Fruit fly (Drosophila melanogaster) whole organism, embryonic: ENCODE measurements around the gene drongo.
A peak's percentile ranks its signal among the peaks of the same experiment; 100 is the strongest.

Experiments used
- ATbp ChIP-seq: fragments of 200-800 bp; sonication (Bioruptor generic); optimal IDR thresholded peaks from 2 replicates; lab custom pipeline; 2017; ENCODE audit warnings: missing biosample characterization, mild to moderate bottlenecking, missing genetic modification characterization, missing genetic modification reagents
- Aef1 ChIP-seq: fragments of 200-800 bp; sonication (Bioruptor generic); IDR thresholded peaks from 3 replicates; pipeline ENCODE4 v1.3.6; 2022; ENCODE audit warnings: missing biosample characterization, missing genetic modification characterization
- Awh ChIP-seq: fragments of 200-800 bp; sonication (Bioruptor generic); IDR thresholded peaks from 2 replicates; pipeline ENCODE4, ENCODE4 v1.3.6; 2022; ENCODE audit warnings: missing biosample characterization, missing genetic modification characterization
- CG11696 ChIP-seq: fragments of 200-800 bp; sonication (Bioruptor generic); IDR thresholded peaks from 2 replicates; pipeline ENCODE4 v1.3.6; 2022; ENCODE audit warnings: missing biosample characterization, missing genetic modification characterization
- CG12299 ChIP-seq: fragments of 200-800 bp; sonication (Bioruptor generic); optimal IDR thresholded peaks from 2 replicates; lab custom pipeline; 2018; ENCODE audit warnings: missing biosample characterization, mild to moderate bottlenecking, missing genetic modification characterization
- CG13123 ChIP-seq: fragments of 200-800 bp; sonication (Bioruptor generic); optimal IDR thresholded peaks from 2 replicates; lab custom pipeline; 2016; ENCODE audit warnings: missing biosample characterization, missing genetic modification characterization
- CG13624 ChIP-seq: fragments of 200-800 bp; sonication (Bioruptor generic); optimal IDR thresholded peaks from 2 replicates; lab custom pipeline; 2016; ENCODE audit warnings: missing biosample characterization, missing genetic modification characterization
- CG15269 ChIP-seq: fragments of 200-800 bp; sonication (Bioruptor generic); optimal IDR thresholded peaks from 2 replicates; lab custom pipeline; 2018; ENCODE audit warnings: missing biosample characterization, mild to moderate bottlenecking, missing genetic modification characterization, moderate library complexity
- CG31365 ChIP-seq: fragments of 200-800 bp; sonication (Bioruptor generic); optimal IDR thresholded peaks from 2 replicates; lab custom pipeline; 2018; ENCODE audit warnings: missing biosample characterization, mild to moderate bottlenecking, missing genetic modification characterization
- CG32772 ChIP-seq: fragments of 200-800 bp; sonication (Bioruptor generic); IDR thresholded peaks from 2 replicates; pipeline ENCODE4 v1.3.6; 2022; ENCODE audit warnings: missing biosample characterization, missing genetic modification characterization
- CG34224 ChIP-seq: fragments of 200-800 bp; sonication (Bioruptor generic); IDR thresholded peaks from 3 replicates; pipeline ENCODE4 v1.3.6; 2022; ENCODE audit warnings: missing biosample characterization, missing genetic modification characterization; ENCODE audit not compliant: partially characterized antibody
- CG34376 ChIP-seq: fragments of 200-800 bp; sonication (Bioruptor generic); optimal IDR thresholded peaks from 2 replicates; lab custom pipeline; 2018; ENCODE audit warnings: missing biosample characterization, mild to moderate bottlenecking, missing genetic modification characterization
- CG3838 ChIP-seq: fragments of 200-800 bp; sonication (Bioruptor generic); optimal IDR thresholded peaks from 3 replicates; lab custom pipeline; 2016; ENCODE audit warnings: missing biosample characterization, missing genetic modification characterization
- CG6765 ChIP-seq: fragments of 200-800 bp; sonication (Bioruptor generic); optimal IDR thresholded peaks from 3 replicates; lab custom pipeline; 2017; ENCODE audit warnings: missing biosample characterization, mild to moderate bottlenecking, missing genetic modification characterization
- CG7271 ChIP-seq: fragments of 200-800 bp; sonication (Bioruptor generic); optimal IDR thresholded peaks from 2 replicates; lab custom pipeline; 2018; ENCODE audit warnings: missing biosample characterization, mild to moderate bottlenecking, missing genetic modification characterization, moderate library complexity
- CG7745 ChIP-seq: fragments of 200-800 bp; sonication (Bioruptor generic); optimal IDR thresholded peaks from 2 replicates; lab custom pipeline; 2018; ENCODE audit warnings: missing biosample characterization, mild to moderate bottlenecking, missing genetic modification characterization, moderate library complexity
- CG7839 ChIP-seq: fragments of 200-800 bp; sonication (Bioruptor generic); optimal IDR thresholded peaks from 3 replicates; lab custom pipeline; 2018; ENCODE audit warnings: missing biosample characterization, mild to moderate bottlenecking, missing genetic modification characterization, moderate library complexity
- CrebB ChIP-seq: fragments of 200-800 bp; sonication (Bioruptor generic); optimal IDR thresholded peaks from 3 replicates; lab custom pipeline; 2018; ENCODE audit warnings: missing biosample characterization, mild to moderate bottlenecking, missing genetic modification characterization
- Elba2 ChIP-seq: fragments of 200-800 bp; sonication (Bioruptor generic); optimal IDR thresholded peaks from 3 replicates; lab custom pipeline; 2016; ENCODE audit warnings: missing biosample characterization, missing genetic modification characterization
- Ets65A ChIP-seq: fragments of 200-800 bp; sonication (Bioruptor generic); peaks from one replicate; lab custom pipeline; 2016; ENCODE audit warnings: missing biosample characterization, missing genetic modification characterization
- Fer1 ChIP-seq: fragments of 200-800 bp; sonication (Bioruptor generic); optimal IDR thresholded peaks from 2 replicates; lab custom pipeline; 2017; ENCODE audit warnings: missing biosample characterization, mild to moderate bottlenecking, missing genetic modification characterization
- MTF-1 ChIP-seq: fragments of 200-800 bp; sonication (Bioruptor generic); optimal IDR thresholded peaks from 2 replicates; lab custom pipeline; 2018; ENCODE audit warnings: missing biosample characterization, mild to moderate bottlenecking, missing genetic modification characterization, borderline replicate concordance
- Oaz ChIP-seq: fragments of 200-800 bp; sonication (Bioruptor generic); IDR thresholded peaks from 2 replicates; pipeline ENCODE4 v1.3.6; 2022; ENCODE audit warnings: missing biosample characterization, missing genetic modification characterization
- Oli ChIP-seq: fragments of 200-800 bp; sonication (Bioruptor generic); optimal IDR thresholded peaks from 2 replicates; lab custom pipeline; 2018; ENCODE audit warnings: missing biosample characterization, mild to moderate bottlenecking, missing genetic modification characterization, moderate library complexity
- Opbp ChIP-seq: fragments of 200-800 bp; sonication (Bioruptor generic); IDR thresholded peaks from 3 replicates; pipeline ENCODE4 v1.3.6; 2022; ENCODE audit warnings: missing biosample characterization, missing genetic modification characterization; ENCODE audit not compliant: partially characterized antibody
- Taf1 ChIP-seq: fragments of 200-800 bp; sonication (Bioruptor generic); IDR thresholded peaks from 2 replicates; pipeline ENCODE4 v1.3.6; 2022; ENCODE audit warnings: missing biosample characterization, missing genetic modification characterization
- amos ChIP-seq: fragments of 200-800 bp; sonication (Bioruptor generic); IDR thresholded peaks from 2 replicates; pipeline ENCODE4 v1.3.6; 2022; ENCODE audit warnings: missing biosample characterization, missing genetic modification characterization; ENCODE audit not compliant: partially characterized antibody
- ap ChIP-seq: fragments of 200-800 bp; sonication (Bioruptor generic); IDR thresholded peaks from 2 replicates; pipeline ENCODE4 v1.3.6; 2022; ENCODE audit warnings: missing biosample characterization, missing genetic modification characterization
- ato ChIP-seq: fragments of 200-800 bp; sonication (Bioruptor generic); IDR thresholded peaks from 2 replicates; pipeline ENCODE4 v1.3.6; 2022; ENCODE audit warnings: missing biosample characterization, missing genetic modification characterization; ENCODE audit not compliant: partially characterized antibody
- bsh ChIP-seq, 2 experiments: fragments of 200-800 bp; sonication (Bioruptor generic); optimal IDR thresholded peaks; 2 replicates each; lab custom pipeline; 2017 to 2018; ENCODE audit warnings: mild to moderate bottlenecking in 2 of 2, missing biosample characterization in 2 of 2, missing genetic modification characterization in 2 of 2, moderate library complexity in 1 of 2
- caup ChIP-seq: fragments of 200-800 bp; sonication (Bioruptor generic); optimal IDR thresholded peaks from 3 replicates; lab custom pipeline; 2017; ENCODE audit warnings: missing biosample characterization, mild to moderate bottlenecking, missing genetic modification characterization, moderate library complexity; ENCODE audit not compliant: severe bottlenecking
- chinmo ChIP-seq: fragments of 200-800 bp; sonication (Bioruptor generic); IDR thresholded peaks from 4 replicates; pipeline ENCODE4 v1.3.6; 2022; ENCODE audit warnings: missing biosample characterization, missing genetic modification characterization; ENCODE audit not compliant: partially characterized antibody
- dmrt99B ChIP-seq: fragments of 200-800 bp; sonication (Bioruptor generic); optimal IDR thresholded peaks from 2 replicates; lab custom pipeline; 2018; ENCODE audit warnings: missing biosample characterization, mild to moderate bottlenecking, missing genetic modification characterization, moderate library complexity
- dysf ChIP-seq: fragments of 200-800 bp; sonication (Bioruptor generic); IDR thresholded peaks from 3 replicates; pipeline ENCODE4 v1.3.6; 2022; ENCODE audit warnings: missing biosample characterization, missing genetic modification characterization
- gce ChIP-seq: fragments of 200-800 bp; sonication (Bioruptor generic); IDR thresholded peaks from 3 replicates; pipeline ENCODE4 v1.3.6; 2022; ENCODE audit warnings: missing biosample characterization, missing genetic modification characterization
- gfzf ChIP-seq: fragments of 200-800 bp; sonication (Bioruptor generic); optimal IDR thresholded peaks from 2 replicates; lab custom pipeline; 2016; ENCODE audit warnings: missing biosample characterization, mild to moderate bottlenecking, missing genetic modification characterization, moderate library complexity
- gsb-n ChIP-seq: fragments of 200-800 bp; sonication (Bioruptor generic); optimal IDR thresholded peaks from 3 replicates; lab custom pipeline; 2018; ENCODE audit warnings: missing biosample characterization, mild to moderate bottlenecking, missing genetic modification characterization
- luna ChIP-seq: fragments of 200-800 bp; sonication (Bioruptor generic); optimal IDR thresholded peaks from 2 replicates; lab custom pipeline; 2016; ENCODE audit warnings: missing biosample characterization, missing genetic modification characterization
- nerfin-2 ChIP-seq: fragments of 200-800 bp; sonication (Bioruptor generic); IDR thresholded peaks from 2 replicates; pipeline ENCODE4 v1.3.6; 2022; ENCODE audit warnings: missing biosample characterization, missing genetic modification characterization; ENCODE audit not compliant: partially characterized antibody
- odd ChIP-seq: fragments of 200-800 bp; sonication (Bioruptor generic); optimal IDR thresholded peaks from 2 replicates; lab custom pipeline; 2017; ENCODE audit warnings: missing biosample characterization, mild to moderate bottlenecking, missing genetic modification characterization
- pb ChIP-seq: fragments of 200-800 bp; sonication (Bioruptor generic); optimal IDR thresholded peaks from 3 replicates; lab custom pipeline; 2016; ENCODE audit warnings: missing biosample characterization, missing genetic modification characterization
- phol ChIP-seq: fragments of 200-800 bp; sonication (Bioruptor generic); optimal IDR thresholded peaks from 3 replicates; lab custom pipeline; 2018; ENCODE audit warnings: missing biosample characterization, mild to moderate bottlenecking, missing genetic modification characterization, moderate library complexity
- pum ChIP-seq: fragments of 200-800 bp; sonication (Bioruptor generic); optimal IDR thresholded peaks from 2 replicates; lab custom pipeline; 2016; ENCODE audit warnings: missing biosample characterization, missing genetic modification characterization
- ranshi ChIP-seq: fragments of 200-800 bp; sonication (Bioruptor generic); IDR thresholded peaks from 2 replicates; pipeline ENCODE4 v1.3.6; 2022; ENCODE audit warnings: missing biosample characterization, missing genetic modification characterization
- sc ChIP-seq, 3 experiments: fragments of >200 bp in 2 of 3; fragments of 200-800 bp in 1 of 3; sonication (Bioruptor generic) in 1 of 3; optimal IDR thresholded peaks; 2 replicates in 2 of 3; 3 replicates in 1 of 3; lab custom pipeline; 2017; ENCODE audit warnings: mild to moderate bottlenecking in 1 of 3, missing biosample characterization in 1 of 3, missing genetic modification characterization in 1 of 3, missing genetic modification reagents in 1 of 3
- shn ChIP-seq: fragments of 200-800 bp; sonication (Bioruptor generic); optimal IDR thresholded peaks from 3 replicates; lab custom pipeline; 2016; ENCODE audit warnings: missing biosample characterization, missing genetic modification characterization
- slou ChIP-seq: fragments of 200-800 bp; sonication (Bioruptor generic); optimal IDR thresholded peaks from 3 replicates; lab custom pipeline; 2016; ENCODE audit warnings: missing biosample characterization, missing genetic modification characterization
- tio ChIP-seq: fragments of 200-800 bp; sonication (Bioruptor generic); optimal IDR thresholded peaks from 2 replicates; lab custom pipeline; 2017; ENCODE audit warnings: missing biosample characterization, missing genetic modification characterization, inconsistent platforms
- ttk ChIP-seq: fragments of 200-800 bp; sonication (Bioruptor generic); IDR thresholded peaks from 2 replicates; pipeline ENCODE4 v2.1.2; 2022; ENCODE audit warnings: missing biosample characterization, missing genetic modification characterization
- vnd ChIP-seq: fragments of 200-800 bp; sonication (Bioruptor generic); IDR thresholded peaks from 3 replicates; pipeline ENCODE4 v1.3.6; 2022; ENCODE audit warnings: missing biosample characterization, missing genetic modification characterization; ENCODE audit not compliant: partially characterized antibody

The drongo gene

DNA sequence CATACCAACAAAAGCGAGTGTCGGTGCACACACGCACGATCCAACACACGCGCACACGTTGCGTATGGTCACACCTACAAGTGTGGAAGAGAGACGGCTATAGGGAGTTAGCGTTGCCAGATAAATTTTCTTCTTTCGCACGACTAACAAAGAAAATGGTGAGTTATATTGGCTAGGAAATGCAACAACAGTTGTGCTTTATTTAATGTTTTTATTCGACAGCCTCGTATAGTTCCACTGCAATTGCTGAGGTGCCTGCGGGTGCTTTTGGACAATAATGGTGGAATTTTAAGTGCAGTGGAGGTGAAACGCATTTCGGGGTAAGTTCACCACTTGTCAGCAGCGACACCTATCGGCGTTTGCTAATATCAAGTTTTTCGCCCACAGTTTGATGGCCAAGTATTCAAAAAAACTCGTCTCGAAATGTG lies 20.6 kb upstream of the drongo start (continued):
- TF ChIP-seq chinmo (GFP tag; lab: Robert Waterston, UW) (no peak), MTF-1 (no peak), luna (GFP tag; lab: Kevin White, UChicago) (no peak), CG3838 (GFP tag; lab: Kevin White, UChicago) (no peak), vnd (GFP tag; lab: Robert Waterston, UW) (no peak), Aef1 (GFP tag; lab: Robert Waterston, UW) (no peak), Ets65A (GFP tag; lab: Kevin White, UChicago) (peak; percentile 87), sc (optimal IDR thresholded peaks at IDR 0.05; lab: Kevin White, UChicago) (no peak), sc (GFP tag; optimal IDR thresholded peaks at IDR 0.05; lab: Kevin White, UChicago) (no peak), shn (GFP tag; lab: Kevin White, UChicago) (no peak), CG15269 (tag; lab: Kevin White, UChicago) (no peak), CG34376 (GFP tag; lab: Kevin White, UChicago) (no peak), Opbp (GFP tag; lab: Robert Waterston, UW) (no peak), Elba2 (GFP tag; lab: Kevin White, UChicago) (no peak), pb (GFP tag; lab: Kevin White, UChicago) (no peak), caup (GFP tag; lab: Kevin White, UChicago) (peak; percentile 17), odd (no peak), CrebB (tag; lab: Kevin White, UChicago) (peak; percentile 54), CG34224 (GFP tag; lab: Robert Waterston, UW) (no peak), ttk (no peak), CG12299 (tag; lab: Kevin White, UChicago) (no peak), CG13624 (GFP tag; lab: Kevin White, UChicago) (peak; percentile 4), CG7839 (tag; lab: Kevin White, UChicago) (no peak), Fer1 (GFP tag; lab: Kevin White, UChicago) (peak; percentile 43), Awh (GFP tag; lab: Robert Waterston, UW) (no peak), ap (no peak), phol (peak; percentile 45), gsb-n (tag; lab: Kevin White, UChicago) (no peak), tio (GFP tag; lab: Kevin White, UChicago) (no peak), slou (GFP tag; lab: Kevin White, UChicago) (no peak), dmrt99B (no peak), Oaz (GFP tag; lab: Robert Waterston, UW) (no peak), Oli (tag; lab: Kevin White, UChicago) (no peak), gfzf (GFP tag; lab: Kevin White, UChicago) (peak; percentile 51), ato (GFP tag; lab: Robert Waterston, UW) (peak; percentile 66), bsh (GFP tag; optimal IDR thresholded peaks at IDR 0.05; lab: Kevin White, UChicago) (no peak), dysf (GFP tag; lab: Robert Waterston, UW) (no peak), CG11696 (GFP tag; lab: Robert Waterston, UW) (no peak), gce (GFP tag; lab: Robert Waterston, UW) (no peak), CG7745 (no peak), pum (GFP tag; lab: Kevin White, UChicago) (no peak), Taf1 (GFP tag; lab: Robert Waterston, UW) (peak; percentile 30; the same call in 1 of the 2 replicates), ATbp (GFP tag; lab: Kevin White, UChicago) (no peak), CG13123 (GFP tag; lab: Kevin White, UChicago) (no peak), nerfin-2 (GFP tag; lab: Robert Waterston, UW) (no peak), CG31365 (tag; lab: Kevin White, UChicago) (no peak), CG32772 (GFP tag; lab: Robert Waterston, UW) (no peak), CG6765 (GFP tag; lab: Kevin White, UChicago) (no peak), amos (peak; percentile 33), ranshi (0 out of 2 replicates have a peak, but pooled peaks have one; percentile 33), CG7271 (tag; lab: Kevin White, UChicago) (no peak)
